Worm (Caenorhabditis elegans): ENCODE results near the gene F40G12.7.

Gene F40G12.7

ce11 chrV:14319101-14319781, 44.9 kb downstream of the F40G12.7 start, which contains the start of gene F47B8.13:
Gene F47B8.13 (minus strand): TSS chrV:14319731.
- no peak for TF ChIP-seq aly-2 (tag; optimal IDR thresholded peaks at IDR 0.05)
- TF ChIP-seq elt-3 (tag; optimal IDR thresholded peaks at IDR 0.05), result no peak
- TF ChIP-seq fkh-2 (tag; optimal IDR thresholded peaks at IDR 0.05), result no peak
- no peak for TF ChIP-seq lin-15B (tag; optimal IDR thresholded peaks at IDR 0.05)
- no peak for TF ChIP-seq ceh-28 (tag; optimal IDR thresholded peaks at IDR 0.05)
- no peak for TF ChIP-seq ceh-16 (tag; optimal IDR thresholded peaks at IDR 0.05)
- TF ChIP-seq nhr-43 (tag; optimal IDR thresholded peaks at IDR 0.05; ENCODE audit: poor library complexity, severe bottlenecking), result no peak
- no peak for TF ChIP-seq nhr-12 (tag; optimal IDR thresholded peaks at IDR 0.05)
- no peak for TF ChIP-seq lsy-12 (tag; optimal IDR thresholded peaks at IDR 0.05)
- TF ChIP-seq ama-1 (optimal IDR thresholded peaks at IDR 0.05), result no peak
- no peak for TF ChIP-seq egl-27 (tag; optimal IDR thresholded peaks at IDR 0.05)
- TF ChIP-seq ZK546.5 (tag; optimal IDR thresholded peaks at IDR 0.05), result no peak
- TF ChIP-seq ceh-9 (tag; optimal IDR thresholded peaks at IDR 0.05), result no peak
- TF ChIP-seq nhr-77 (tag; optimal IDR thresholded peaks at IDR 0.05), result no peak
- no peak for TF ChIP-seq mdl-1 (tag; optimal IDR thresholded peaks at IDR 0.05)
- TF ChIP-seq skn-1 (tag; optimal IDR thresholded peaks at IDR 0.05), result no peak

- no peak for TF ChIP-seq lin-15B (tag; optimal IDR thresholded peaks at IDR 0.05)
- no peak for TF ChIP-seq unc-39 (tag; optimal IDR thresholded peaks at IDR 0.05)
- no peak for TF ChIP-seq elt-3 (tag; optimal IDR thresholded peaks at IDR 0.05)
- TF ChIP-seq ztf-11 (tag; optimal IDR thresholded peaks at IDR 0.05), result no peak
- no peak for TF ChIP-seq egl-5 (tag; optimal IDR thresholded peaks at IDR 0.05)
- no peak for TF ChIP-seq elt-2 (tag; optimal IDR thresholded peaks at IDR 0.05)
- no peak for TF ChIP-seq ZK546.5 (tag; optimal IDR thresholded peaks at IDR 0.05)
- TF ChIP-seq nhr-23 (tag; optimal IDR thresholded peaks at IDR 0.05), result no peak
- TF ChIP-seq sea-2 (GFP tag; optimal IDR thresholded peaks at IDR 0.05), result no peak
- TF ChIP-seq nhr-11 (tag; optimal IDR thresholded peaks at IDR 0.05), result no peak
- no peak for TF ChIP-seq nhr-77 (tag; optimal IDR thresholded peaks at IDR 0.05)
- TF ChIP-seq zag-1 (tag; optimal IDR thresholded peaks at IDR 0.05), result no peak
- no peak for TF ChIP-seq elt-1 (tag; optimal IDR thresholded peaks at IDR 0.05)
- TF ChIP-seq ceh-9 (tag; optimal IDR thresholded peaks at IDR 0.05), result no peak
- no peak for TF ChIP-seq mdl-1 (tag; optimal IDR thresholded peaks at IDR 0.05)
- TF ChIP-seq R02D3.7 (tag; optimal IDR thresholded peaks at IDR 0.05), result no peak
- TF ChIP-seq fkh-10 (GFP tag; optimal IDR thresholded peaks at IDR 0.05), result no peak
- no peak for TF ChIP-seq daf-12 (tag; optimal IDR thresholded peaks at IDR 0.05)
- TF ChIP-seq nhr-12 (tag; optimal IDR thresholded peaks at IDR 0.05), result no peak
- no peak for TF ChIP-seq nhr-25 (tag; optimal IDR thresholded peaks at IDR 0.05)
Measured at ce11 chrV:14320246-14320645, 45.9 kb downstream of the F40G12.7 start, which contains the start of gene F47B8.14. Gene F47B8.14 (plus strand): TSS chrV:14320546.

- no peak for TF ChIP-seq nhr-12 (tag; optimal IDR thresholded peaks at IDR 0.05)
- TF ChIP-seq nfya-1 (tag; optimal IDR thresholded peaks at IDR 0.05; ENCODE audit: insufficient read depth), result no peak
- TF ChIP-seq nhr-76 (tag; optimal IDR thresholded peaks at IDR 0.05), result no peak
- no peak for TF ChIP-seq nhr-43 (tag; optimal IDR thresholded peaks at IDR 0.05; ENCODE audit: poor library complexity, severe bottlenecking)
- TF ChIP-seq egl-27 (tag; optimal IDR thresholded peaks at IDR 0.05), result no peak
- no peak for TF ChIP-seq lin-15B (tag; optimal IDR thresholded peaks at IDR 0.05)
- TF ChIP-seq snpc-4 (tag; optimal IDR thresholded peaks at IDR 0.05), result no peak
- TF ChIP-seq ceh-82 (tag; optimal IDR thresholded peaks at IDR 0.05), result no peak
- no peak for TF ChIP-seq nhr-28 (tag; optimal IDR thresholded peaks at IDR 0.05)
Measured at ce11 chrV:14320730-14321319, 46.5 kb downstream of the F40G12.7 start.

ce11 chrV:14322743-14323142, 48.4 kb downstream of the F40G12.7 start, which contains the start of gene F47B8.3:
Gene F47B8.3 (minus strand): TSS chrV:14323003.
- TF ChIP-seq zag-1 (tag; optimal IDR thresholded peaks at IDR 0.05) (no peak), egl-5 (tag; optimal IDR thresholded peaks at IDR 0.05) (peak; percentile 27), daf-12 (tag; optimal IDR thresholded peaks at IDR 0.05) (no peak), unc-62 (GFP tag; optimal IDR thresholded peaks at IDR 0.05) (no peak), egl-27 (tag; optimal IDR thresholded peaks at IDR 0.05) (no peak), nhr-67 (tag; optimal IDR thresholded peaks at IDR 0.05) (no peak), nhr-43 (tag; optimal IDR thresholded peaks at IDR 0.05; ENCODE audit: poor library complexity, severe bottlenecking) (no peak), lin-15B (tag; optimal IDR thresholded peaks at IDR 0.05) (peak; percentile 15), ztf-11 (tag; optimal IDR thresholded peaks at IDR 0.05) (no peak), nhr-77 (tag; optimal IDR thresholded peaks at IDR 0.05) (no peak), pha-4 (tag; optimal IDR thresholded peaks at IDR 0.05) (peak; percentile 63), ama-1 (optimal IDR thresholded peaks at IDR 0.05) (peak; percentile 5), unc-39 (tag; optimal IDR thresholded peaks at IDR 0.05) (no peak), aly-2 (tag; optimal IDR thresholded peaks at IDR 0.05) (no peak), nhr-25 (tag; optimal IDR thresholded peaks at IDR 0.05) (peak; percentile 45), ztf-4 (tag; optimal IDR thresholded peaks at IDR 0.05) (no peak), nhr-28 (tag; optimal IDR thresholded peaks at IDR 0.05) (no peak), mdl-1 (tag; optimal IDR thresholded peaks at IDR 0.05) (no peak), skn-1 (tag; optimal IDR thresholded peaks at IDR 0.05) (peak; percentile 14), nhr-23 (tag; optimal IDR thresholded peaks at IDR 0.05) (peak; percentile 6), nfya-1 (tag; optimal IDR thresholded peaks at IDR 0.05; ENCODE audit: insufficient read depth) (peak; percentile 69), snpc-4 (tag; optimal IDR thresholded peaks at IDR 0.05) (peak; percentile 17), nhr-11 (tag; optimal IDR thresholded peaks at IDR 0.05) (no peak), hmg-11 (tag; optimal IDR thresholded peaks at IDR 0.05) (peak; percentile 43), elt-3 (tag; optimal IDR thresholded peaks at IDR 0.05) (no peak), fos-1 (tag; optimal IDR thresholded peaks at IDR 0.05) (no peak)

Data from whole organism, L3 larva.